Worm (Caenorhabditis elegans): ENCODE data around the gene med-1.

DNA sequence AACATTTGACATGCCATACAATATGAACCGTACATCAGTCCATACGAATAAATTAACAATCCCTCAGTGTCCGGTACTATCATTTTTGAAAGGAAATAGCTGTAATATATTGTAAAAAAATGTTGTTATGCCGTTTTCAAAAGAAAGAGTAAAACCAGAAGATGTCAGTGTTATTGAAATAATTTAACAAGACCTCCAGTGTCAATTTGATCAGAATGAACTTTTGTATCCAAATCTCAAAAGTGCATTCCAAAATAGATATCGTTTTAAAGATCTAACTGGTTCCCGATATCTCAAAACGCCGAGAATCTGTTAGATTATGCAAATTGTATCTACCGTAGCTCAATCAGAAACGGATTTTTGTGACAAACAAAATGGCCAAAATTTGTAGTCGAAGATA lies 31.1 kb downstream of the med-1 start, which contains the start of gene odr-7:
- TF ChIP-seq fkh-10 (GFP tag; optimal IDR thresholded peaks at IDR 0.05) (no peak), unc-55 (GFP tag; optimal IDR thresholded peaks at IDR 0.05) (no peak), ceh-9 (tag; optimal IDR thresholded peaks at IDR 0.05) (no peak), unc-86 (tag; optimal IDR thresholded peaks at IDR 0.05) (no peak), nfya-1 (tag; optimal IDR thresholded peaks at IDR 0.05) (no peak), ceh-24 (tag; optimal IDR thresholded peaks at IDR 0.05) (no peak), ceh-30 (tag; optimal IDR thresholded peaks at IDR 0.05) (no peak), npax-4 (tag; optimal IDR thresholded peaks at IDR 0.05) (no peak), ahr-1 (tag; optimal IDR thresholded peaks at IDR 0.05) (no peak), ceh-2 (tag; optimal IDR thresholded peaks at IDR 0.05) (no peak), unc-42 (tag; optimal IDR thresholded peaks at IDR 0.05) (no peak)

All from whole organism, late embryonic.